Worm (Caenorhabditis elegans): ENCODE results near the gene col-146.

col-146 gene

DNA sequence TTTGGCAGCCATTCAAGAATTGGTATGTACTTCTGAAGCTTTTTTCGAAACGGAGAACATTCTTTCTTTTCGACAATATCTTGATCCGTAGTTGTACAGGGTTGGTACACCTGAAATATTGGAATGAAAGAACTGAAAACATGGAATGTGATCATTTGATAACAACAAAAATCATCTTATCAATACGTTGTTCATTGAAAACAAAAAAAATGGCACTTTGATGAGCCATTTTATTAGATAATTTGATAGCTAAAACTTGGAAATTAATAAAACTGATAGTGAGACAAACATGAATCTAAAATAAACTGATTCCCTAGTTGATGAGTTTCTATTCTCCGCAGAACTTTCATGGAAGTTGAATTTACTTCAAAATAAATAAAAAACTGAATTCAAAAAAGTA lies 42.8 kb downstream of the col-146 start:
- no peak for TF ChIP-seq unc-62 (GFP tag; optimal IDR thresholded peaks at IDR 0.05)

DNA sequence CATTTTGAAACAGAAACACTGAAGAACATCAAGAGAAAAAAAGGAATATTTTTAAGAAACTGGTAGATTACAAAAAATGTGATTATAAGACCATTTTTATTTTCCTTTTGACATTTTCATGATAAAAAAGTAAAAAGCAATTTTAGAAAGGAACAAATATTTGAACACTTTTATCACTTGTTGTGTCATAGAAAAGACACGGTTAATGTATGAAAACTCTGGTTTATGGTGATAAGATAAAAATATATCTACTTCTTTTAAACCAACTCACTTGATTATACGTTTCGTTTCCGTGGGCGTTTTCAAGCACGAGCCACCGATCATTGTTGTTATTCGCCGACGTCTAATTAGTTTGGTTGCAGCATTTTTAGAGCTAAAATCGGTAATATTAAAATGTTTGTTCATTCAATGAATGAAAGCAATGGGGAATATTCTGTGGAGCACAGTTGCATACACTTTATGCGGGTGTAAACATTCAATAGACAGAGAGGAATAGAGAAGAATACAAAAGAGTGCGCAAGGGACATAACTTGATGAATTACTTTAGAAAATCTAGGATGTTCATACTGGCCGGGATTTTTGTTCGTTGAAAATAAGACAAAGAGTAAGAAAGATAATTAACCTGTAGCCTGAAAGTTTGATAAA lies 43.6 kb downstream of the col-146 start, which contains the start of gene sulp-8:
sulp-8 (minus strand) TSS at position 469 of the 645 bp plus-strand sequence.
- no peak for TF ChIP-seq unc-62 (GFP tag; optimal IDR thresholded peaks at IDR 0.05)

DNA sequence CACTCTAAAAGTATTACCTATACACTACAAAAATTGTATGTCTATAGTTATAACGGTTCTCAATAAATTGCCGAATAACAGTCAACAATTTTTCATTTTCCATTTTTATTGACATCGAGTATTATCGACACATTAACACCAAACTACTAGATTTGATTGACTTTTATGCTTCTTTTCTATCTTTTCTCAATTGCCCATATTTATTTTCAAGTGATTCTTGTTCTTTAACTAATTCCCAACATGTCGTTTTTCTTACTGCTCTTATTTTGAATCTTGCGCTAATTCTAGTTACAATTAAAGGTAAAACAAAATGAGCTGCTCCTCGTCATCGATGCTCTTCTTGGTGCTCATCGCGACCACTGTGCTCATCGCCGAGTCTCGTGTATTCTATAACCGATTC lies 48.2 kb downstream of the col-146 start, which contains the start of gene cthd-1:
cthd-1 (plus strand) TSS at position 301 of the 400 bp plus-strand sequence.
- TF ChIP-seq unc-62 (GFP tag; optimal IDR thresholded peaks at IDR 0.05): no peak

DNA sequence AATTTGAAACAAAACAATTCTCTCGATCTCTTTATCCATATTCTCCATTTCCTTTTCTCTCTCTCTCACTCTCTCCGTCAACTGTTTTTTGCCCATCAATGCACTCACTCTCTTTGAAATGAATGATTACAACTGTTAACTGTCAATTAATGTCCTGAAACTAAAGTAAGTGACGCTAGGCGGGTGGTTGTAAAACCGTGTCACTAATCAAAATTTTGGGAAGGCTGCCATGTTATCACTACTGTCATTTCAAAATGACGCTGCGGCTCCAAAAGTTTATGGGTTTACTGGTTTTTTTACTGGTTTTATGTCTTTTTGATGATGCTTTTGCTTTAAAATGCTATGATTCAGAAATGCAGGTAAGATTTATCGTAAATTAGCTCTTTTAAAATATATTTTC lies 49.4 kb downstream of the col-146 start, which contains the start of gene ZK287.9:
ZK287.9 (plus strand) TSS at position 192 of the 400 bp plus-strand sequence.
- no peak for TF ChIP-seq unc-62 (GFP tag; optimal IDR thresholded peaks at IDR 0.05)

DNA sequence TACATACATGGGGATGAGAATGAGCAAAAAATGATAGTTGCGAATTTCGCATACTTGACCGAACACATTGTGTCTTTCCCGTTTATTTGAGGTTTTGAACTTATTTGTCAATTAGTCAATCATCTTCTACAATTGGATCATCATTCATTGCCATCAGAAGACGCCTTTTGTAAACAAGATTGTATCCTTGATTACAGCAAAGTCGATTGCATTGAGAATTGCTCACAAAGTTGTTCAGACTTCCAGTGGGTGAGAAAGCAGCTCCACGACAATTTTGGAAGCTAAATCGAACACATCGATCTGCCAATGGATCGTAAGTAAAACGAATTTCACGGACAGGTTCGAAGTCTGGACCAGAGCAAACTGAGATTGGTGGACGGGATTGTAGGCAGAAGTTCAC lies 50.5 kb downstream of the col-146 start:
- no peak for TF ChIP-seq unc-62 (GFP tag; optimal IDR thresholded peaks at IDR 0.05)

Data from whole organism, dauer.